Worm (Caenorhabditis elegans): Measurements from ENCODE around the gene C01G5.7.
A peak's percentile ranks its signal among the peaks of the same experiment; 100 is the strongest.

Gene C01G5.7

ce11 chrIV:6548609-6549008 lies 30.6 kb downstream of the C01G5.7 start, which contains the start of gene fan-1 (continued):
- TF ChIP-seq F37D6.2 (tag; optimal IDR thresholded peaks at IDR 0.05) (peak; percentile 2), zfp-2 (tag; optimal IDR thresholded peaks at IDR 0.05) (no peak), snpc-1.2 (GFP tag; IDR thresholded peaks at IDR 0.05) (peak; percentile 57; the same call in 1 of the 2 replicates), mep-1 (tag; optimal IDR thresholded peaks at IDR 0.05) (peak; percentile 28), unc-130 (GFP tag; optimal IDR thresholded peaks at IDR 0.05) (no peak)

- TF ChIP-seq set-16 (GFP tag; IDR thresholded peaks at IDR 0.05) (peak; percentile 11; the same call in 1 of the 2 replicates), snpc-1.2 (GFP tag; IDR thresholded peaks at IDR 0.05) (peak; percentile 59; the same call in 1 of the 2 replicates)
Measured at ce11 chrIV:6551359-6552031, 33.5 kb downstream of the C01G5.7 start.

- TF ChIP-seq zfp-3 (GFP tag; conservative IDR thresholded peaks at IDR 0.05) = no peak
- no peak for TF ChIP-seq T20F7.1 (GFP tag; optimal IDR thresholded peaks at IDR 0.05)
- no peak for TF ChIP-seq lin-29 (GFP tag; IDR thresholded peaks at IDR 0.05)
- TF ChIP-seq fkh-10 (GFP tag; optimal IDR thresholded peaks at IDR 0.05) = no peak
- no peak for TF ChIP-seq lin-15B (tag; optimal IDR thresholded peaks at IDR 0.05)
- no peak for TF ChIP-seq Y5F2A.4 (GFP tag; optimal IDR thresholded peaks at IDR 0.05)
- no peak for TF ChIP-seq daf-12 (tag; optimal IDR thresholded peaks at IDR 0.05)
- no peak for TF ChIP-seq php-3 (GFP tag; IDR thresholded peaks at IDR 0.05)
- no peak for TF ChIP-seq fos-1 (tag; optimal IDR thresholded peaks at IDR 0.05)
- TF ChIP-seq mep-1 (tag; optimal IDR thresholded peaks at IDR 0.05) = no peak
- TF ChIP-seq F26F4.8 (GFP tag; conservative IDR thresholded peaks at IDR 0.05) = no peak
- no peak for TF ChIP-seq unc-39 (tag; optimal IDR thresholded peaks at IDR 0.05)
- no peak for TF ChIP-seq nhr-11 (tag; optimal IDR thresholded peaks at IDR 0.05)
- TF ChIP-seq nhr-42 (GFP tag; IDR thresholded peaks at IDR 0.05) = 0 out of 2 replicates have a peak, but pooled peaks have one; percentile 15
- TF ChIP-seq mdt-29 (GFP tag; IDR thresholded peaks at IDR 0.05) = 0 out of 2 replicates have a peak, but pooled peaks have one; percentile 18
- no peak for TF ChIP-seq madf-9 (GFP tag; conservative IDR thresholded peaks at IDR 0.05)
- TF ChIP-seq spr-3 (GFP tag; optimal IDR thresholded peaks at IDR 0.05) = no peak
- TF ChIP-seq snpc-1.2 (GFP tag; IDR thresholded peaks at IDR 0.05) = no peak
- no peak for TF ChIP-seq daf-19 (GFP tag; conservative IDR thresholded peaks at IDR 0.05)
- no peak for TF ChIP-seq mxl-3 (GFP tag; optimal IDR thresholded peaks at IDR 0.05)
- peak; percentile 11 for TF ChIP-seq hlh-11 (tag; optimal IDR thresholded peaks at IDR 0.05)
- no peak for TF ChIP-seq Y75B8A.6 (GFP tag; IDR thresholded peaks at IDR 0.05)
- TF ChIP-seq nhr-28 (tag; optimal IDR thresholded peaks at IDR 0.05) = no peak
- TF ChIP-seq ces-1 (GFP tag; optimal IDR thresholded peaks at IDR 0.05) = no peak
- no peak for TF ChIP-seq gei-8 (GFP tag; optimal IDR thresholded peaks at IDR 0.05)
- TF ChIP-seq daf-16 (GFP tag; optimal IDR thresholded peaks at IDR 0.05) = no peak
- TF ChIP-seq daf-16 (tag; optimal IDR thresholded peaks at IDR 0.05) = peak; percentile 79
- TF ChIP-seq dve-1 (tag; optimal IDR thresholded peaks at IDR 0.05; ENCODE audit: insufficient read depth) = peak; percentile 1
Measured at ce11 chrIV:6552036-6552435, 34.1 kb downstream of the C01G5.7 start.

- peak; percentile 66 for TF ChIP-seq mes-2 (tag; optimal IDR thresholded peaks at IDR 0.05; ENCODE audit: poor library complexity, severe bottlenecking)
- no peak for TF ChIP-seq nhr-237 (tag; optimal IDR thresholded peaks at IDR 0.05)
- no peak for TF ChIP-seq nhr-76 (tag; optimal IDR thresholded peaks at IDR 0.05)
- TF ChIP-seq dmd-6 (GFP tag; IDR thresholded peaks at IDR 0.05) = peak; percentile 84
- peak; percentile 50; the same call in 1 of the 2 replicates for TF ChIP-seq lin-1 (GFP tag; IDR thresholded peaks at IDR 0.05)
- no peak for TF ChIP-seq mxl-2 (GFP tag; conservative IDR thresholded peaks at IDR 0.05)
- peak; percentile 54 for TF ChIP-seq nhr-10 (tag; optimal IDR thresholded peaks at IDR 0.05)
- no peak for TF ChIP-seq F37D6.2 (tag; optimal IDR thresholded peaks at IDR 0.05)
- TF ChIP-seq Y48G9A.11 (GFP tag; IDR thresholded peaks at IDR 0.05) = no peak
- no peak for TF ChIP-seq fos-1 (tag; optimal IDR thresholded peaks at IDR 0.05)
- TF ChIP-seq hlh-30 (tag; optimal IDR thresholded peaks at IDR 0.05; ENCODE audit: insufficient read depth) = peak; percentile 79
- TF ChIP-seq mxl-3 (GFP tag; optimal IDR thresholded peaks at IDR 0.05) = peak; percentile 74
- no peak for TF ChIP-seq F44E2.7 (GFP tag; IDR thresholded peaks at IDR 0.05)
- peak; percentile 88 for TF ChIP-seq dve-1 (tag; optimal IDR thresholded peaks at IDR 0.05; ENCODE audit: insufficient read depth)
- peak; percentile 95 for TF ChIP-seq pqm-1 (tag; optimal IDR thresholded peaks at IDR 0.05)
- TF ChIP-seq ceh-62 (tag; optimal IDR thresholded peaks at IDR 0.05) = no peak
- peak; percentile 61 for TF ChIP-seq php-3 (GFP tag; IDR thresholded peaks at IDR 0.05)
- TF ChIP-seq pha-4 (GFP tag; IDR thresholded peaks at IDR 0.05) = peak; percentile 42; the same call in 1 of the 2 replicates
- no peak for TF ChIP-seq pha-4 (tag; optimal IDR thresholded peaks at IDR 0.05)
Measured at ce11 chrIV:6554865-6555264, 36.9 kb downstream of the C01G5.7 start.

Data from whole organism, L4 larva.